Worm (Caenorhabditis elegans) whole organism, L4 larva: ENCODE data around the gene Y44A6D.7.

Experiments used
- R02D3.7 ChIP-seq: fragments of 150-350 bp; sonication (generic microtip); optimal IDR thresholded peaks from 3 replicates; lab custom pipeline; 2014; ENCODE audit warnings: missing biosample characterization, missing genetic modification characterization
- dpl-1 ChIP-seq: fragments of 150-350 bp; optimal IDR thresholded peaks from 2 replicates; lab custom pipeline; 2014; ENCODE audit warnings: missing biosample characterization, missing genetic modification reagents, missing genetic modification characterization
- nhr-42 ChIP-seq: fragments of 200-800 bp; sonication (Bioruptor generic); IDR thresholded peaks from 2 replicates; pipeline ENCODE4 v1.3.6; 2022; ENCODE audit warnings: missing genetic modification characterization, missing compliant biosample characterization
- pha-4 ChIP-seq, 2 experiments: fragments of 150-350 bp in 1 of 2; fragments of 200-800 bp in 1 of 2; sonication (Bioruptor generic) in 1 of 2; IDR thresholded peaks in 1 of 2; optimal IDR thresholded peaks in 1 of 2; 2 replicates each; pipeline versions ENCODE4 v1.3.6 to Lab custom; 2014 to 2022; ENCODE audit warnings: missing genetic modification characterization in 2 of 2, missing genetic modification reagents in 2 of 2, missing biosample characterization in 1 of 2, missing compliant biosample characterization in 1 of 2

DNA sequence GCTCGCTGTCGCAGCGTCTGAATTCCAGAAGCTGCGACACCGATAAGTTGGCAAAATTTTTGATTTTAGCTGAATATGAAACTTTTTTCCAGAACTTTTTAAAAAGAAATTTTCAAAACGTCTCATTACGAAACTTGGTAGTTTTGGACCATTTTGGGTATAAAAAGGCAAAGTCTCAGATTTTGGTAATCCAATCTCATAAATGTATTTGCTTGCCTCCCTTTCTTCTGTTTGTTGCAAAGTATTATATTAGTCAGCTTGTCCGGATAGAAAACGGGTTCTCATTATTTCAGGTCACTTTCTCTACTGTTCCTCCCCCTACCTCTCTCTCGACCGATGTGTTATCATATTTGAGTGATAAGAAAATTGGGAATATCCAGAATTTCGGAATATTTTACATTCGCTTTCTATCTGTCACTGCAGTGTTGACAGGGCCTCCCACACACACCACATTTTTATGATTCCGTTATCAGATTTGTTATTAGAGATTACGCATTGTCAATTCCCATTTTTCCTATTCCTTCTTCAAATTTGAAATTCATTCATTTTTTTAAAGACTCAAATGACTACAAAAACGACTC lies 39.1 kb downstream of the Y44A6D.7 start, which contains the start of gene F31D4.5:
- TF ChIP-seq pha-4 (GFP tag; IDR thresholded peaks at IDR 0.05; lab: Robert Waterston, UW) (no peak), pha-4 (tag; optimal IDR thresholded peaks at IDR 0.05; lab: Kevin White, UChicago) (no peak), R02D3.7 (tag; lab: Kevin White, UChicago) (no peak), nhr-42 (GFP tag; lab: Robert Waterston, UW) (no peak), dpl-1 (GFP tag; lab: Kevin White, UChicago) (no peak)
